Fruit fly (Drosophila melanogaster): Measurements from ENCODE around the gene CG13901.
A peak's percentile ranks its signal among the peaks of the same experiment; 100 is the strongest.

CG13901 gene

dm6 chr3L:802700-803273, 34.8 kb downstream of the CG13901 start (continued):
- peak; percentile 90 for TF ChIP-seq oc (tag; optimal IDR thresholded peaks at IDR 0.05)
- TF ChIP-seq Gug (GFP tag; IDR thresholded peaks at IDR 0.05): peak; percentile 94
- peak; percentile 88 for TF ChIP-seq CG9817 (tag; optimal IDR thresholded peaks at IDR 0.05)
- TF ChIP-seq Blimp-1 (GFP tag; optimal IDR thresholded peaks at IDR 0.05): peak; percentile 79
- TF ChIP-seq MBD-R2 (GFP tag; IDR thresholded peaks at IDR 0.05): peak; percentile 75
- peak; percentile 80 for TF ChIP-seq CG10147 (GFP tag; optimal IDR thresholded peaks at IDR 0.05)
- TF ChIP-seq Poxn (GFP tag; IDR thresholded peaks at IDR 0.05): peak; percentile 64; the same call in 1 of the 2 replicates
- peak; percentile 37 for TF ChIP-seq CG12104 (GFP tag; optimal IDR thresholded peaks at IDR 0.05)
- TF ChIP-seq HLH54F (GFP tag; optimal IDR thresholded peaks at IDR 0.05): peak; percentile 84
- TF ChIP-seq Rx (GFP tag; IDR thresholded peaks at IDR 0.05): peak; percentile 87
- TF ChIP-seq CG12071 (GFP tag; optimal IDR thresholded peaks at IDR 0.05): peak; percentile 89
- peak; percentile 58 for TF ChIP-seq fd102C (GFP tag; optimal IDR thresholded peaks at IDR 0.05)
- no peak for TF ChIP-seq insv (GFP tag; optimal IDR thresholded peaks at IDR 0.05)
- TF ChIP-seq CG34224 (GFP tag; IDR thresholded peaks at IDR 0.05; ENCODE audit: partially characterized antibody): no peak
- TF ChIP-seq tio (GFP tag; optimal IDR thresholded peaks at IDR 0.05): peak; percentile 75
- peak; percentile 84 for TF ChIP-seq CG5953 (GFP tag; IDR thresholded peaks at IDR 0.05)
- TF ChIP-seq Nf-YC (tag; optimal IDR thresholded peaks at IDR 0.05): peak; percentile 61
- peak; percentile 86 for TF ChIP-seq wdn (GFP tag; IDR thresholded peaks at IDR 0.05)
- TF ChIP-seq CG7556 (GFP tag; optimal IDR thresholded peaks at IDR 0.05): peak; percentile 91
- TF ChIP-seq lilli (GFP tag; optimal IDR thresholded peaks at IDR 0.05): peak; percentile 91
- TF ChIP-seq CG17612 (GFP tag; IDR thresholded peaks at IDR 0.05): peak; percentile 69
- peak; percentile 92 for TF ChIP-seq CG32532 (GFP tag; IDR thresholded peaks at IDR 0.05)
- no peak for TF ChIP-seq Dfd (GFP tag; optimal IDR thresholded peaks at IDR 0.05)
- TF ChIP-seq dan (GFP tag; IDR thresholded peaks at IDR 0.05): peak; percentile 80; the same call in 1 of the 2 replicates
- TF ChIP-seq CG30431 (GFP tag; optimal IDR thresholded peaks at IDR 0.05): peak; percentile 88
- peak; percentile 28 for TF ChIP-seq pros (GFP tag; optimal IDR thresholded peaks at IDR 0.05)
- peak; percentile 80 for TF ChIP-seq CG9609 (GFP tag; optimal IDR thresholded peaks at IDR 0.05)
- no peak for TF ChIP-seq CG9797 (GFP tag; optimal IDR thresholded peaks at IDR 0.05)
- TF ChIP-seq ash1 (GFP tag; optimal IDR thresholded peaks at IDR 0.05): peak; percentile 31
- TF ChIP-seq CG8089 (GFP tag; optimal IDR thresholded peaks at IDR 0.05): peak; percentile 82
- TF ChIP-seq sc (optimal IDR thresholded peaks at IDR 0.05): no peak
- TF ChIP-seq sc (GFP tag; optimal IDR thresholded peaks at IDR 0.05): peak; percentile 67
- peak; percentile 87 for TF ChIP-seq CG12942 (GFP tag; optimal IDR thresholded peaks at IDR 0.05)
- TF ChIP-seq lmd (GFP tag; IDR thresholded peaks at IDR 0.05): peak; percentile 86
- peak; percentile 81 for TF ChIP-seq CG13296 (GFP tag; optimal IDR thresholded peaks at IDR 0.05)
- no peak for TF ChIP-seq HLHmδ (GFP tag; optimal IDR thresholded peaks at IDR 0.05)
- peak; percentile 84 for TF ChIP-seq caup (GFP tag; optimal IDR thresholded peaks at IDR 0.05; ENCODE audit: severe bottlenecking)
- peak; percentile 88 for TF ChIP-seq gce (GFP tag; IDR thresholded peaks at IDR 0.05)
- peak; percentile 31 for TF ChIP-seq ac (GFP tag; optimal IDR thresholded peaks at IDR 0.05)
- peak; percentile 73 for TF ChIP-seq D19A (tag; optimal IDR thresholded peaks at IDR 0.05)
- TF ChIP-seq kah (GFP tag; optimal IDR thresholded peaks at IDR 0.05): peak; percentile 52
- peak; percentile 89 for TF ChIP-seq CG10209 (GFP tag; optimal IDR thresholded peaks at IDR 0.05)
- peak; percentile 83 for TF ChIP-seq pho (GFP tag; optimal IDR thresholded peaks at IDR 0.05)
- TF ChIP-seq Hmr (GFP tag; optimal IDR thresholded peaks at IDR 0.05): peak; percentile 92
- TF ChIP-seq Adf1 (GFP tag; IDR thresholded peaks at IDR 0.05): peak; percentile 66
- TF ChIP-seq ems (GFP tag; optimal IDR thresholded peaks at IDR 0.05): peak; percentile 80
- TF ChIP-seq ATbp (GFP tag; optimal IDR thresholded peaks at IDR 0.05): peak; percentile 91
- peak; percentile 87 for TF ChIP-seq CG8388 (GFP tag; optimal IDR thresholded peaks at IDR 0.05)
- peak; percentile 77 for TF ChIP-seq CG13775 (GFP tag; optimal IDR thresholded peaks at IDR 0.05)
- peak; percentile 80; the same call in 1 of the 2 replicates for TF ChIP-seq toy (GFP tag; IDR thresholded peaks at IDR 0.05)

Measured in whole organism, embryonic.